Worm (Caenorhabditis elegans) whole organism, mixed stage, embryonic: ENCODE results near the gene clec-45.

ENCODE experiments used
- M03D4.4 ChIP-seq: sonication (generic microtip); optimal IDR thresholded peaks from 2 replicates; lab custom pipeline; 2017; ENCODE audit warnings: mild to moderate bottlenecking, missing genetic modification characterization, missing compliant biosample characterization
- bed-3 ChIP-seq: fragments of 200-800 bp; sonication (Bioruptor generic); optimal IDR thresholded peaks from 3 replicates; lab custom pipeline; 2018; ENCODE audit warnings: mild to moderate bottlenecking, missing genetic modification characterization, moderate library complexity, missing compliant biosample characterization
- blmp-1 ChIP-seq: fragments of 150-350 bp; optimal IDR thresholded peaks from 2 replicates; lab custom pipeline; 2014; ENCODE audit warnings: missing biosample characterization, missing genetic modification characterization
- ceh-39 ChIP-seq: fragments of 150-350 bp; optimal IDR thresholded peaks from 2 replicates; lab custom pipeline; 2014; ENCODE audit warnings: missing biosample characterization, missing genetic modification characterization
- ceh-43 ChIP-seq: fragments of 200-800 bp; sonication (Bioruptor generic); optimal IDR thresholded peaks from 2 replicates; lab custom pipeline; 2018; ENCODE audit warnings: mild to moderate bottlenecking, missing genetic modification characterization, moderate library complexity, missing compliant biosample characterization
- ceh-83 ChIP-seq: fragments of 200-800 bp; sonication (Bioruptor generic); optimal IDR thresholded peaks from 2 replicates; lab custom pipeline; 2018; ENCODE audit warnings: mild to moderate bottlenecking, missing genetic modification characterization, missing compliant biosample characterization
- ces-1 ChIP-seq: fragments of 150-350 bp; optimal IDR thresholded peaks from 2 replicates; lab custom pipeline; 2014; ENCODE audit warnings: missing biosample characterization, missing genetic modification reagents, missing genetic modification characterization
- cnd-1 ChIP-seq: fragments of 200-800 bp; sonication (Bioruptor generic); optimal IDR thresholded peaks from 2 replicates; lab custom pipeline; 2018; ENCODE audit warnings: mild to moderate bottlenecking, missing genetic modification characterization, missing compliant biosample characterization
- drap-1 ChIP-seq: fragments of 200-800 bp; sonication (Bioruptor generic); optimal IDR thresholded peaks from 3 replicates; lab custom pipeline; 2018; ENCODE audit warnings: mild to moderate bottlenecking, missing genetic modification characterization, missing compliant biosample characterization
- elt-1 ChIP-seq: sonication (generic microtip); optimal IDR thresholded peaks from 2 replicates; lab custom pipeline; 2017; ENCODE audit warnings: missing genetic modification characterization, mild to moderate bottlenecking, missing compliant biosample characterization, antibody characterized with exemption, moderate library complexity, borderline replicate concordance; ENCODE audit not compliant: insufficient read depth
- elt-3 ChIP-seq: fragments of 150-350 bp; optimal IDR thresholded peaks from 2 replicates; lab custom pipeline; 2014; ENCODE audit warnings: missing biosample characterization, missing genetic modification characterization
- flh-1 ChIP-seq: fragments of 200-800 bp; sonication (Bioruptor generic); optimal IDR thresholded peaks from 2 replicates; lab custom pipeline; 2018; ENCODE audit warnings: mild to moderate bottlenecking, missing genetic modification characterization, moderate library complexity, missing compliant biosample characterization
- ham-2 ChIP-seq: fragments of 200-800 bp; sonication (Bioruptor generic); optimal IDR thresholded peaks from 2 replicates; lab custom pipeline; 2018; ENCODE audit warnings: mild to moderate bottlenecking, missing genetic modification characterization, missing compliant biosample characterization
- hlh-1 ChIP-seq: fragments of 150-350 bp; optimal IDR thresholded peaks from 2 replicates; lab custom pipeline; 2014; ENCODE audit warnings: missing biosample characterization, missing genetic modification reagents, missing genetic modification characterization
- lin-13 ChIP-seq: fragments of 150-350 bp; optimal IDR thresholded peaks from 2 replicates; lab custom pipeline; 2014; ENCODE audit warnings: missing biosample characterization, missing genetic modification characterization
- lsy-2 ChIP-seq: fragments of 150-350 bp; optimal IDR thresholded peaks from 2 replicates; lab custom pipeline; 2014; ENCODE audit warnings: missing biosample characterization, missing genetic modification characterization
- mab-5 ChIP-seq: fragments of 150-350 bp; optimal IDR thresholded peaks from 2 replicates; lab custom pipeline; 2014; ENCODE audit warnings: missing biosample characterization, missing genetic modification characterization
- mls-2 ChIP-seq: sonication (generic microtip); optimal IDR thresholded peaks from 2 replicates; lab custom pipeline; 2016; ENCODE audit warnings: mild to moderate bottlenecking, missing genetic modification characterization, moderate library complexity, missing compliant biosample characterization
- nhr-12 ChIP-seq: fragments of 150-350 bp; optimal IDR thresholded peaks from 2 replicates; lab custom pipeline; 2014; ENCODE audit warnings: missing biosample characterization, missing genetic modification characterization
- nhr-2 ChIP-seq: fragments of 150-350 bp; optimal IDR thresholded peaks from 2 replicates; lab custom pipeline; 2014; ENCODE audit warnings: missing biosample characterization, missing genetic modification characterization
- nhr-237 ChIP-seq: fragments of 150-350 bp; optimal IDR thresholded peaks from 2 replicates; lab custom pipeline; 2014; ENCODE audit warnings: missing biosample characterization, missing genetic modification characterization
- nhr-28 ChIP-seq: fragments of 150-350 bp; optimal IDR thresholded peaks from 2 replicates; lab custom pipeline; 2014; ENCODE audit warnings: missing biosample characterization, missing genetic modification characterization
- nhr-76 ChIP-seq: sonication (generic microtip); optimal IDR thresholded peaks from 2 replicates; lab custom pipeline; 2017; ENCODE audit warnings: missing biosample characterization, missing genetic modification characterization
- pha-4 ChIP-seq: fragments of 150-350 bp; optimal IDR thresholded peaks from 2 replicates; lab custom pipeline; 2018; ENCODE audit warnings: missing biosample characterization, missing genetic modification reagents, missing genetic modification characterization
- snpc-4 ChIP-seq: fragments of 150-350 bp; optimal IDR thresholded peaks from 2 replicates; lab custom pipeline; 2014; ENCODE audit warnings: missing biosample characterization, missing genetic modification characterization
- sptf-1 ChIP-seq: sonication (generic microtip); optimal IDR thresholded peaks from 2 replicates; lab custom pipeline; 2017; ENCODE audit warnings: mild to moderate bottlenecking, missing genetic modification characterization, moderate library complexity, missing compliant biosample characterization
- tbx-8 ChIP-seq: fragments of 200-800 bp; sonication (Bioruptor generic); optimal IDR thresholded peaks from 2 replicates; lab custom pipeline; 2018; ENCODE audit warnings: mild to moderate bottlenecking, missing genetic modification characterization, moderate library complexity, missing compliant biosample characterization
- unc-120 ChIP-seq: sonication (generic microtip); optimal IDR thresholded peaks from 2 replicates; lab custom pipeline; 2017; ENCODE audit warnings: missing genetic modification characterization, missing compliant biosample characterization; ENCODE audit not compliant: poor library complexity, severe bottlenecking
- unc-39 ChIP-seq: fragments of 150-350 bp; optimal IDR thresholded peaks from 2 replicates; lab custom pipeline; 2014; ENCODE audit warnings: missing biosample characterization, missing genetic modification characterization
- zip-8 ChIP-seq: fragments of 150-350 bp; optimal IDR thresholded peaks from 2 replicates; lab custom pipeline; 2014; ENCODE audit warnings: missing biosample characterization, missing genetic modification characterization
- ztf-11 ChIP-seq: fragments of 150-350 bp; optimal IDR thresholded peaks from 2 replicates; lab custom pipeline; 2014; ENCODE audit warnings: missing biosample characterization, missing genetic modification characterization

The clec-45 gene

DNA sequence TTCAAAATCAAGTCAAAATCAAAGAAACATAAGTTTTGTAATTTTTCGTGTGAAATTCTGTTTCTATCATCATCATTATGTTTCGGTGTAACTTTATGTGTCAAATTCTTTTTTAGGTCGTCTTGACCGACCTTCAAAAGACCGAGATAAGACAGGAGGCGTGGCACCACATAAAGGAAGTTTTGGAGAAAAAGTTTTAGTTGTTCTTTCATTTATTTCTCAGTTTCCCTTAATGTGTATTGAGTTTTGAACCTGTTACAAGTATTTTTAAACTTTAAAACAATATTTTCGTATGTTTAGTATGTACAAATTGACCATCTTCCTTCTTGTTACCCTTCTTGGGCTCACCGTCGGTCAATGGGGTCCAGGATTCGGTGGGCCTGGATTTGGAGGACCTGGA is 13.2 kb upstream of the clec-45 start, which contains the start of gene grsp-4:
grsp-4 (plus strand) TSS at position 301 of the 400 bp plus-strand sequence.
- TF ChIP-seq elt-1 (tag; lab: Kevin White, UChicago) (no peak), nhr-237 (tag; lab: Kevin White, UChicago) (no peak), lin-13 (tag; lab: Kevin White, UChicago) (no peak), pha-4 (no peak), ceh-39 (tag; lab: Kevin White, UChicago) (no peak), mab-5 (tag; lab: Kevin White, UChicago) (no peak), nhr-12 (no peak), flh-1 (GFP tag; lab: Kevin White, UChicago) (no peak), drap-1 (GFP tag; lab: Kevin White, UChicago) (no peak), tbx-8 (GFP tag; lab: Kevin White, UChicago) (no peak), sptf-1 (tag; lab: Kevin White, UChicago) (no peak), ces-1 (GFP tag; lab: Kevin White, UChicago) (no peak), elt-3 (tag; lab: Kevin White, UChicago) (no peak), nhr-28 (tag; lab: Kevin White, UChicago) (no peak), unc-39 (tag; lab: Kevin White, UChicago) (no peak), lsy-2 (tag; lab: Kevin White, UChicago) (no peak), blmp-1 (tag; lab: Kevin White, UChicago) (no peak), snpc-4 (no peak), ceh-43 (GFP tag; lab: Kevin White, UChicago) (no peak), ceh-83 (GFP tag; lab: Kevin White, UChicago) (no peak)

DNA sequence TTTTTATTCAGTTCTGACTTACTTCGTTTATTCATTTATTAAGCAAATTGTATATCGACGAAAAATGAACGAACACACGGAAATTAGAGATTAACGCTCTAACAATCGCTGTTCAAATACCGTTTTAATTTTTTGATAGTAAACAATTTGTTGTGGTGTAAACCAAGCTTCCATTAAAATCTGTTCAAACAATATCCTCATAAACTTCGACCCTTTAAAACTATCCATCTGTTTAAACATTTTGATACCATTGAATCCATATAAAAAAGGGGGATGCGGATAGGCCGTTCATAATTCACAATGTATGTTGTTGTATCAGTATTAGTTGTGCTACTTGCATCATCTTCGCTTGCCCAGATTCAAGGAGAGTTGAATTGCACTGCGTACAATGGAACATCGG is 11.4 kb upstream of the clec-45 start, which contains the start of gene F07C4.6:
F07C4.6 (plus strand) TSS at position 301 of the 400 bp plus-strand sequence.
- no peak for TF ChIP-seq unc-39 (tag; lab: Kevin White, UChicago)
- TF ChIP-seq elt-3 (tag; lab: Kevin White, UChicago): no peak
- no peak for TF ChIP-seq nhr-12
- TF ChIP-seq bed-3 (GFP tag; lab: Kevin White, UChicago): no peak
- TF ChIP-seq hlh-1: no peak
- TF ChIP-seq drap-1 (GFP tag; lab: Kevin White, UChicago): no peak

DNA sequence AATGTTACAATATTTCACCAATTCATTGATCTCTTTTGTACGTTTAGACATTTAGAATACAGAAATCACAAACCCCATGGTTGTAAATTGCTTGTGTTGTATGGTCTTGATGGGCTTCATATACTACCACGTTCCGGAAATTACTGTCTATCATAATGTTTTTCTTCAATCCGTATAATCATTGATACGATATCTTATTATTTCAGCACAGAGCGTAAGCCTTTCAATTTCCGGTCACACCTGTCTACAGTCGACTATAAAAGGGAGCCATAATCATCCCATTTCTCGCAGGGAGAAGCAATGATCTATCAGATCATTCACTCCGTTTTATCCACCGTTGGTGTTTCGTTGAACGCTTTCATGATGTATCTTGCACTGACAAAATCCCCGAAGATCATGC is 8.4 kb upstream of the clec-45 start, which contains the start of gene srd-30:
srd-30 (plus strand) TSS at position 301 of the 400 bp plus-strand sequence.
- no peak for TF ChIP-seq elt-3 (tag; lab: Kevin White, UChicago)
- TF ChIP-seq mls-2 (tag; lab: Kevin White, UChicago): no peak
- no peak for TF ChIP-seq ces-1 (GFP tag; lab: Kevin White, UChicago)
- no peak for TF ChIP-seq ceh-39 (tag; lab: Kevin White, UChicago)

DNA sequence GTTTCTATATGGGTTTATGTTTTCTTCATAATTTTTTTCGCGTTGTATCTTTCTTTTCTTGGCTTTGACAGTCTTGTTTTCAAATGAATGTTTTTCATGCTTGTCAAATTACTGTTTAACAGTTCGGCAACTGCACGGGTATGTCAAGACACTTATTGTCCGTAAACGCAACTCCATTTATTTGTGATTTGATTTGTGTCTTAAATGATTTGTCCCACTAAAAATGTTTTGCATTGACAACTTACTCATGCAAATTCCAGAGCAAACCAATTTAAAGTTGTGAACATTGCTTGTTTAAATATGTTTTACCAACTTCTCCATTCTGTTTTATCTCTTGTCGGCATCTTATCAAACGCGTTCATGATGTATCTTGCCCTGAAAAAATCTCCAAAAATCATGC is 6.2 kb upstream of the clec-45 start, which contains the start of gene srd-25:
srd-25 (plus strand) TSS at position 301 of the 400 bp plus-strand sequence.
- no peak for TF ChIP-seq ceh-43 (GFP tag; lab: Kevin White, UChicago)
- no peak for TF ChIP-seq unc-39 (tag; lab: Kevin White, UChicago)
- TF ChIP-seq mab-5 (tag; lab: Kevin White, UChicago): no peak
- no peak for TF ChIP-seq hlh-1

DNA sequence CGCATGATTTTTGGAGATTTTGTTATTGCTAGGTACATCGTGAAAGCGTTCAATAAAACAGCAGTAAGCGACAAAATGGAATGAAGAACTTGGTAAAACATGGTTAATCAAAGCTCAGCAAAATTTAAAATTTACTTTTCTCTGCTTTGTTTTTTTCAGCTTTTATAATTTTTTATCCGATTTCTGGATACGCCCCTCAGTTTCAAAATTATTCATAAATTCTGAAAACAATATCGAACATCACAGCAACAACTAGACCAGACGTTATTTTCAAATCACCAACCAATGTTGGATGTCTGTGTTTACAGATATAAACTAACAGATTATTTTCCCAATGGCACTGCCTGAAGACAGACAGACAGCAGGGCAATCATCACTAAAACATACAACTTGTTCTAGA is 3.2 kb upstream of the clec-45 start, which contains the start of gene srd-31:
srd-31 (minus strand) TSS at position 101 of the 400 bp plus-strand sequence.
- TF ChIP-seq nhr-28 (tag; lab: Kevin White, UChicago): no peak
- TF ChIP-seq nhr-12: no peak
- TF ChIP-seq nhr-76 (tag; lab: Kevin White, UChicago): no peak
- TF ChIP-seq hlh-1: no peak
- no peak for TF ChIP-seq tbx-8 (GFP tag; lab: Kevin White, UChicago)
- no peak for TF ChIP-seq M03D4.4 (tag; lab: Kevin White, UChicago)
- TF ChIP-seq, all 35 proteins: peak for 0

DNA sequence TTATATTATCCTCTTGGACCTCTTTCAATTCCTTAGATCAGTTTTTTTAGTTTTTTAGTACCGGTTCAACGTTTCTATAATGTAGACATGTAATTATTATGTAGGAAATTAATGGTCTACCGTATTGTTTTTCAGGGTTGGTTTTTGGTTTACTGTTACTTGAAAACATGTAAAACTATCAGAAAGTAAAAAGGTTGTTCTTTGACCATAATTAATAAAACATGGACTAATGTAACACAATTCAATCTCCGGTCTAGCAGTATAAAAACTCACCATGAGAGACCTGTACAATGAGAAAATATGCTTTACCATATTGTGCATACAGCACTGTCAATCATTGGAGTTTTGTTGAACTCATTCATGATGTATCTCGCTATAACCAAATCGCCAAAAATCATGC is 2.4 kb upstream of the clec-45 start, which contains the start of gene srd-29:
srd-29 (plus strand) TSS at position 301 of the 400 bp plus-strand sequence.
- TF ChIP-seq ceh-43 (GFP tag; lab: Kevin White, UChicago) (no peak), nhr-12 (no peak), ces-1 (GFP tag; lab: Kevin White, UChicago) (no peak), nhr-2 (tag; lab: Kevin White, UChicago) (no peak), ceh-83 (GFP tag; lab: Kevin White, UChicago) (no peak), cnd-1 (tag; lab: Kevin White, UChicago) (no peak), ztf-11 (tag; lab: Kevin White, UChicago) (no peak), ham-2 (GFP tag; lab: Kevin White, UChicago) (no peak), blmp-1 (tag; lab: Kevin White, UChicago) (no peak), pha-4 (no peak), hlh-1 (no peak), drap-1 (GFP tag; lab: Kevin White, UChicago) (no peak), unc-39 (tag; lab: Kevin White, UChicago) (no peak), mls-2 (tag; lab: Kevin White, UChicago) (no peak), unc-120 (tag; lab: Kevin White, UChicago) (no peak), nhr-76 (tag; lab: Kevin White, UChicago) (no peak), zip-8 (tag; lab: Kevin White, UChicago) (no peak)
